Fruit fly (Drosophila melanogaster) whole organism, prepupa: ENCODE results near the gene CG7168.

Experiments used
- CG10631 ChIP-seq: fragments of 200-800 bp; sonication (Bioruptor generic); optimal IDR thresholded peaks from 2 replicates; lab custom pipeline; 2016; ENCODE audit warnings: missing biosample characterization, missing genetic modification characterization
- CG10669 ChIP-seq: fragments of 200-800 bp; sonication (Bioruptor generic); optimal IDR thresholded peaks from 3 replicates; lab custom pipeline; 2018; ENCODE audit warnings: missing biosample characterization, mild to moderate bottlenecking, missing genetic modification characterization, moderate library complexity
- CG11762 ChIP-seq: fragments of 200-800 bp; sonication (Bioruptor generic); optimal IDR thresholded peaks from 3 replicates; lab custom pipeline; 2016; ENCODE audit warnings: missing biosample characterization, missing genetic modification characterization; ENCODE audit not compliant: insufficient read depth
- CG6163 ChIP-seq: fragments of 200-800 bp; sonication (Bioruptor generic); IDR thresholded peaks from 3 replicates; pipeline ENCODE4 v1.3.6; 2022; ENCODE audit warnings: missing biosample characterization, missing genetic modification characterization
- CG6854 ChIP-seq: fragments of 200-800 bp; sonication (Bioruptor generic); optimal IDR thresholded peaks from 2 replicates; lab custom pipeline; 2017; ENCODE audit warnings: missing biosample characterization, mild to moderate bottlenecking, missing genetic modification characterization
- Gug ChIP-seq: fragments of 200-800 bp; sonication (Bioruptor generic); IDR thresholded peaks from 2 replicates; pipeline ENCODE4 v1.3.6; 2022; ENCODE audit warnings: missing biosample characterization, missing genetic modification characterization
- Hr39 ChIP-seq: fragments of 200-800 bp; sonication (Bioruptor generic); optimal IDR thresholded peaks from 2 replicates; lab custom pipeline; 2016; ENCODE audit warnings: missing biosample characterization, missing genetic modification characterization
- Sox102F ChIP-seq: fragments of 200-800 bp; sonication (Bioruptor generic); optimal IDR thresholded peaks from 2 replicates; lab custom pipeline; 2016; ENCODE audit warnings: missing biosample characterization, mild to moderate bottlenecking, missing genetic modification characterization
- Sox15 ChIP-seq: fragments of 200-800 bp; sonication (Bioruptor generic); optimal IDR thresholded peaks from 3 replicates; lab custom pipeline; 2016; ENCODE audit warnings: missing biosample characterization, missing genetic modification characterization
- dac ChIP-seq: fragments of 200-800 bp; sonication (Bioruptor generic); optimal IDR thresholded peaks from 2 replicates; lab custom pipeline; 2017; ENCODE audit warnings: missing biosample characterization, mild to moderate bottlenecking, missing genetic modification characterization
- esn ChIP-seq: fragments of 200-800 bp; sonication (Bioruptor generic); optimal IDR thresholded peaks from 2 replicates; lab custom pipeline; 2016; ENCODE audit warnings: missing biosample characterization, mild to moderate bottlenecking, missing genetic modification characterization, moderate library complexity
- fd59A ChIP-seq: fragments of 200-800 bp; sonication (Bioruptor generic); optimal IDR thresholded peaks from 2 replicates; lab custom pipeline; 2017; ENCODE audit warnings: missing biosample characterization, mild to moderate bottlenecking, missing genetic modification characterization, missing genetic modification reagents
- spab ChIP-seq: fragments of 200-800 bp; sonication (Bioruptor generic); optimal IDR thresholded peaks from 2 replicates; lab custom pipeline; 2017; ENCODE audit warnings: missing biosample characterization, mild to moderate bottlenecking, missing genetic modification characterization, missing genetic modification reagents

DNA sequence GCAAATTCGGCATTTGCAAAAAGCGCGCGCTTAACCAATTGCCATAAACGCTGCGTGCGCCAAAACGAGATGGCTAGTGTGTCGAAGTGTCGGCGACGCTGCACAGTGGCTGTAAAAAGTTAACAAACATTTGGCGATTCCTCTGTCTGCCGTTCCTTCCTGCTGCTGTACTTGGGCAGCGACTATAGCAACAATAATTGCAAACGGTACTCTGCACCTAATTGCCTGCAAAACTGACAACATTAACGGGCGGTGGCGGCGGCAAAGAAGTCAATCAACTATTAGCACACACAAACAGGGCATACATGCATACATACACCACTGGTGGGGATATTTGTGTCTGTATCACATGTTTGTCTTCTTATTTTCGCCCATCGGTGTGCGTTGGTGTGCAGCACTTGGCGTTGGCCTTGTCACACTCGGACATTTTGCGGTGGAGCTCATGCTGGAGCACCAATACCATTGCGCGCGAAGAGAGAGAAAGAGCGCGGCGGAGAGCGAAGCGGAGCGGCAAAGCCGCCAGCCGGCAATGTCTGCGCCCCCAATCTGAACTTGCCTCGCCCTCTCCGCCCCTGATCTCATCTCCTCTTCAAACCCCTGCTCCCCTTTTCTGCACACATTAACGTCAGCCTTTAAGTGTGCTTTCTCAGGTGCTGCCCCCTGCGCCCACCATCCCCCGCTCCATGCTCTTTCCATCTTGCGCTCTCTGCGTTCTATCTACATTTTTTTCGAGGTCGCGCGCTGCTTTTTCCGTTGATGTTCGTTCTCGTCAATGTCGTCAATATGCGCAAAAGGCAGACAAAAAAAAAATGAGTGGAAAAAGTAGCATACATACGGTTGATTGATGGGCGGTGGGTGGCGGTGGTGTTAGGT lies 18.5 kb upstream of the CG7168 start:
- TF ChIP-seq CG6854 (GFP tag; lab: Kevin White, UChicago), result no peak
- TF ChIP-seq Gug (GFP tag; lab: Robert Waterston, UW), result no peak; the same call in 1 of the 2 replicates
- TF ChIP-seq CG10631 (GFP tag; lab: Kevin White, UChicago), result no peak
- no peak for TF ChIP-seq CG11762 (GFP tag; lab: Kevin White, UChicago)
- TF ChIP-seq CG10669 (GFP tag; lab: Kevin White, UChicago), result no peak
- TF ChIP-seq Sox102F, result no peak
- no peak for TF ChIP-seq fd59A (GFP tag; lab: Kevin White, UChicago)
- no peak for TF ChIP-seq esn (GFP tag; lab: Kevin White, UChicago)
- no peak for TF ChIP-seq Hr39 (GFP tag; lab: Kevin White, UChicago)
- TF ChIP-seq Sox15 (GFP tag; lab: Kevin White, UChicago), result no peak
- peak; percentile 65; the same call in 2 of the 3 replicates for TF ChIP-seq CG6163 (GFP tag; lab: Robert Waterston, UW)
- no peak for TF ChIP-seq spab
- TF ChIP-seq dac (GFP tag; lab: Kevin White, UChicago), result no peak
